Worm (Caenorhabditis elegans): ENCODE results near the gene C46C2.5.

- TF ChIP-seq egl-13 (tag; optimal IDR thresholded peaks at IDR 0.05) (no peak), tlp-1 (tag; optimal IDR thresholded peaks at IDR 0.05) (no peak), snpc-4 (tag; optimal IDR thresholded peaks at IDR 0.05) (no peak), blmp-1 (tag; optimal IDR thresholded peaks at IDR 0.05) (no peak), nhr-237 (tag; optimal IDR thresholded peaks at IDR 0.05) (no peak), nhr-11 (tag; optimal IDR thresholded peaks at IDR 0.05) (no peak), lsy-2 (tag; optimal IDR thresholded peaks at IDR 0.05) (no peak), unc-130 (tag; optimal IDR thresholded peaks at IDR 0.05) (no peak), dpl-1 (GFP tag; optimal IDR thresholded peaks at IDR 0.05) (no peak), fkh-10 (GFP tag; optimal IDR thresholded peaks at IDR 0.05) (no peak), pqm-1 (tag; optimal IDR thresholded peaks at IDR 0.05) (no peak)
Observed at ce11 chrIV:9165027-9165426, 27.4 kb downstream of the C46C2.5 start, which contains the start of gene pcp-2.

Data from whole organism, L1 larva.